Worm (Caenorhabditis elegans) whole organism, mixed stage, embryonic: ENCODE results near the gene R02D5.24.

Source experiments
- M03D4.4 ChIP-seq: sonication (generic microtip); optimal IDR thresholded peaks from 2 replicates; lab custom pipeline; 2017; ENCODE audit warnings: mild to moderate bottlenecking, missing genetic modification characterization, missing compliant biosample characterization
- bed-3 ChIP-seq: fragments of 200-800 bp; sonication (Bioruptor generic); optimal IDR thresholded peaks from 3 replicates; lab custom pipeline; 2018; ENCODE audit warnings: mild to moderate bottlenecking, missing genetic modification characterization, moderate library complexity, missing compliant biosample characterization
- blmp-1 ChIP-seq: fragments of 150-350 bp; optimal IDR thresholded peaks from 2 replicates; lab custom pipeline; 2014; ENCODE audit warnings: missing biosample characterization, missing genetic modification characterization
- ceh-39 ChIP-seq: fragments of 150-350 bp; optimal IDR thresholded peaks from 2 replicates; lab custom pipeline; 2014; ENCODE audit warnings: missing biosample characterization, missing genetic modification characterization
- ceh-43 ChIP-seq: fragments of 200-800 bp; sonication (Bioruptor generic); optimal IDR thresholded peaks from 2 replicates; lab custom pipeline; 2018; ENCODE audit warnings: mild to moderate bottlenecking, missing genetic modification characterization, moderate library complexity, missing compliant biosample characterization
- ceh-83 ChIP-seq: fragments of 200-800 bp; sonication (Bioruptor generic); optimal IDR thresholded peaks from 2 replicates; lab custom pipeline; 2018; ENCODE audit warnings: mild to moderate bottlenecking, missing genetic modification characterization, missing compliant biosample characterization
- ces-1 ChIP-seq: fragments of 150-350 bp; optimal IDR thresholded peaks from 2 replicates; lab custom pipeline; 2014; ENCODE audit warnings: missing biosample characterization, missing genetic modification reagents, missing genetic modification characterization
- cnd-1 ChIP-seq: fragments of 200-800 bp; sonication (Bioruptor generic); optimal IDR thresholded peaks from 2 replicates; lab custom pipeline; 2018; ENCODE audit warnings: mild to moderate bottlenecking, missing genetic modification characterization, missing compliant biosample characterization
- drap-1 ChIP-seq: fragments of 200-800 bp; sonication (Bioruptor generic); optimal IDR thresholded peaks from 3 replicates; lab custom pipeline; 2018; ENCODE audit warnings: mild to moderate bottlenecking, missing genetic modification characterization, missing compliant biosample characterization
- elt-3 ChIP-seq: fragments of 150-350 bp; optimal IDR thresholded peaks from 2 replicates; lab custom pipeline; 2014; ENCODE audit warnings: missing biosample characterization, missing genetic modification characterization
- flh-1 ChIP-seq: fragments of 200-800 bp; sonication (Bioruptor generic); optimal IDR thresholded peaks from 2 replicates; lab custom pipeline; 2018; ENCODE audit warnings: mild to moderate bottlenecking, missing genetic modification characterization, moderate library complexity, missing compliant biosample characterization
- ham-2 ChIP-seq: fragments of 200-800 bp; sonication (Bioruptor generic); optimal IDR thresholded peaks from 2 replicates; lab custom pipeline; 2018; ENCODE audit warnings: mild to moderate bottlenecking, missing genetic modification characterization, missing compliant biosample characterization
- lin-32 ChIP-seq: fragments of 200-800 bp; sonication (Bioruptor generic); optimal IDR thresholded peaks from 2 replicates; lab custom pipeline; 2018; ENCODE audit warnings: mild to moderate bottlenecking, missing genetic modification characterization, missing compliant biosample characterization
- mab-5 ChIP-seq: fragments of 150-350 bp; optimal IDR thresholded peaks from 2 replicates; lab custom pipeline; 2014; ENCODE audit warnings: missing biosample characterization, missing genetic modification characterization
- mep-1 ChIP-seq: fragments of 150-350 bp; optimal IDR thresholded peaks from 2 replicates; lab custom pipeline; 2017; ENCODE audit warnings: missing biosample characterization, missing genetic modification reagents, missing genetic modification characterization, inconsistent platforms
- nhr-12 ChIP-seq: fragments of 150-350 bp; optimal IDR thresholded peaks from 2 replicates; lab custom pipeline; 2014; ENCODE audit warnings: missing biosample characterization, missing genetic modification characterization
- nhr-237 ChIP-seq: fragments of 150-350 bp; optimal IDR thresholded peaks from 2 replicates; lab custom pipeline; 2014; ENCODE audit warnings: missing biosample characterization, missing genetic modification characterization
- nhr-28 ChIP-seq: fragments of 150-350 bp; optimal IDR thresholded peaks from 2 replicates; lab custom pipeline; 2014; ENCODE audit warnings: missing biosample characterization, missing genetic modification characterization
- nhr-76 ChIP-seq: sonication (generic microtip); optimal IDR thresholded peaks from 2 replicates; lab custom pipeline; 2017; ENCODE audit warnings: missing biosample characterization, missing genetic modification characterization
- pha-4 ChIP-seq: fragments of 150-350 bp; optimal IDR thresholded peaks from 2 replicates; lab custom pipeline; 2018; ENCODE audit warnings: missing biosample characterization, missing genetic modification reagents, missing genetic modification characterization
- sem-2 ChIP-seq: fragments of 200-800 bp; sonication (Bioruptor generic); optimal IDR thresholded peaks from 2 replicates; lab custom pipeline; 2018; ENCODE audit warnings: mild to moderate bottlenecking, missing genetic modification characterization, missing compliant biosample characterization
- snpc-4 ChIP-seq: fragments of 150-350 bp; optimal IDR thresholded peaks from 2 replicates; lab custom pipeline; 2014; ENCODE audit warnings: missing biosample characterization, missing genetic modification characterization
- sptf-1 ChIP-seq: sonication (generic microtip); optimal IDR thresholded peaks from 2 replicates; lab custom pipeline; 2017; ENCODE audit warnings: mild to moderate bottlenecking, missing genetic modification characterization, moderate library complexity, missing compliant biosample characterization
- tbx-8 ChIP-seq: fragments of 200-800 bp; sonication (Bioruptor generic); optimal IDR thresholded peaks from 2 replicates; lab custom pipeline; 2018; ENCODE audit warnings: mild to moderate bottlenecking, missing genetic modification characterization, moderate library complexity, missing compliant biosample characterization
- unc-120 ChIP-seq: sonication (generic microtip); optimal IDR thresholded peaks from 2 replicates; lab custom pipeline; 2017; ENCODE audit warnings: missing genetic modification characterization, missing compliant biosample characterization; ENCODE audit not compliant: poor library complexity, severe bottlenecking
- unc-62 ChIP-seq: fragments of 150-350 bp; optimal IDR thresholded peaks from 2 replicates; lab custom pipeline; 2014; ENCODE audit warnings: missing biosample characterization, missing genetic modification reagents, missing genetic modification characterization
- zip-8 ChIP-seq: fragments of 150-350 bp; optimal IDR thresholded peaks from 2 replicates; lab custom pipeline; 2014; ENCODE audit warnings: missing biosample characterization, missing genetic modification characterization
- ztf-11 ChIP-seq: fragments of 150-350 bp; optimal IDR thresholded peaks from 2 replicates; lab custom pipeline; 2014; ENCODE audit warnings: missing biosample characterization, missing genetic modification characterization

R02D5.24 gene

ce11 chrV:14480533-14480932 lies 20.6 kb upstream of the R02D5.24 start:
- TF ChIP-seq drap-1 (GFP tag; lab: Kevin White, UChicago) (no peak), ceh-43 (GFP tag; lab: Kevin White, UChicago) (no peak), mab-5 (no peak), snpc-4 (tag; lab: Kevin White, UChicago) (no peak), flh-1 (GFP tag; lab: Kevin White, UChicago) (no peak), M03D4.4 (tag; lab: Kevin White, UChicago) (no peak), nhr-76 (tag; lab: Kevin White, UChicago) (no peak), ceh-39 (tag; lab: Kevin White, UChicago) (no peak), ham-2 (GFP tag; lab: Kevin White, UChicago) (no peak), ceh-83 (GFP tag; lab: Kevin White, UChicago) (no peak)

- TF ChIP-seq sem-2 (GFP tag; lab: Kevin White, UChicago) (no peak), nhr-237 (no peak), zip-8 (tag; lab: Kevin White, UChicago) (no peak)
These were observed 19.7 kb upstream of the R02D5.24 start, which contains the start of gene R02D5.7 for ce11 chrV:14481401-14481800. R02D5.7 (minus strand) TSS chrV:14481501.

- TF ChIP-seq ceh-83 (GFP tag; lab: Kevin White, UChicago) (no peak), drap-1 (GFP tag; lab: Kevin White, UChicago) (no peak), mab-5 (no peak), elt-3 (no peak), ces-1 (GFP tag; lab: Kevin White, UChicago) (no peak), bed-3 (GFP tag; lab: Kevin White, UChicago) (no peak), nhr-76 (tag; lab: Kevin White, UChicago) (no peak), ceh-39 (tag; lab: Kevin White, UChicago) (no peak), blmp-1 (tag; lab: Kevin White, UChicago) (no peak)
These were observed 19.2 kb upstream of the R02D5.24 start, which contains the start of gene R02D5.10 for ce11 chrV:14481987-14482386. R02D5.10 (plus strand) TSS chrV:14482287.

ce11 chrV:14482728-14483210 lies 18.4 kb upstream of the R02D5.24 start, which contains the start of gene R02D5.3:
R02D5.3 (plus strand) TSS chrV:14483160.
- TF ChIP-seq M03D4.4 (tag; lab: Kevin White, UChicago) (no peak), nhr-76 (tag; lab: Kevin White, UChicago) (no peak), nhr-237 (no peak), nhr-12 (tag; lab: Kevin White, UChicago) (no peak), mep-1 (no peak), tbx-8 (GFP tag; lab: Kevin White, UChicago) (no peak), sptf-1 (no peak), ztf-11 (tag; lab: Kevin White, UChicago) (no peak)

ce11 chrV:14484582-14484981 lies 16.6 kb upstream of the R02D5.24 start, which contains the start of gene R02D5.4:
R02D5.4 (minus strand) TSS chrV:14484682.
- TF ChIP-seq sptf-1 (no peak), unc-120 (tag; lab: Kevin White, UChicago) (no peak), M03D4.4 (tag; lab: Kevin White, UChicago) (no peak)

ce11 chrV:14491097-14491496 lies 10.0 kb upstream of the R02D5.24 start:
- TF ChIP-seq M03D4.4 (tag; lab: Kevin White, UChicago) (no peak), unc-62 (no peak), sptf-1 (peak; percentile 2), ces-1 (GFP tag; lab: Kevin White, UChicago) (peak; percentile 92), ham-2 (GFP tag; lab: Kevin White, UChicago) (no peak), lin-32 (GFP tag; lab: Kevin White, UChicago) (no peak), cnd-1 (tag; lab: Kevin White, UChicago) (no peak), drap-1 (GFP tag; lab: Kevin White, UChicago) (peak; percentile 55), pha-4 (tag; lab: Kevin White, UChicago) (no peak), mep-1 (no peak), ztf-11 (tag; lab: Kevin White, UChicago) (no peak), mab-5 (no peak), flh-1 (GFP tag; lab: Kevin White, UChicago) (no peak), blmp-1 (tag; lab: Kevin White, UChicago) (no peak), nhr-76 (tag; lab: Kevin White, UChicago) (no peak), ceh-43 (GFP tag; lab: Kevin White, UChicago) (no peak), nhr-28 (tag; lab: Kevin White, UChicago) (no peak)
